Fruit fly (Drosophila melanogaster) whole organism, embryonic: ENCODE measurements around the gene Mal-B2.
A peak's percentile ranks its signal among the peaks of the same experiment; 100 is the strongest.

Experiments
- Antp ChIP-seq: fragments of 200-800 bp; sonication (Bioruptor generic); optimal IDR thresholded peaks from 3 replicates; lab custom pipeline; 2016; ENCODE audit warnings: missing biosample characterization, missing genetic modification characterization
- Atf6 ChIP-seq: fragments of 200-800 bp; sonication (Bioruptor generic); IDR thresholded peaks from 2 replicates; pipeline ENCODE4 v1.3.6; 2022; ENCODE audit warnings: missing biosample characterization, missing genetic modification characterization
- B-H2 ChIP-seq: fragments of 200-800 bp; sonication (Bioruptor generic); optimal IDR thresholded peaks from 2 replicates; lab custom pipeline; 2018; ENCODE audit warnings: missing biosample characterization, mild to moderate bottlenecking, missing genetic modification characterization
- CG10366 ChIP-seq: fragments of 200-800 bp; sonication (Bioruptor generic); IDR thresholded peaks from 2 replicates; pipeline ENCODE4 v1.3.6; 2022; ENCODE audit warnings: missing biosample characterization, missing genetic modification characterization
- CG11085 ChIP-seq: fragments of 200-800 bp; sonication (Bioruptor generic); IDR thresholded peaks from 2 replicates; pipeline ENCODE4 v1.3.6; 2022; ENCODE audit warnings: missing biosample characterization, missing genetic modification characterization
- CG13775 ChIP-seq: fragments of 200-800 bp; sonication (Bioruptor generic); optimal IDR thresholded peaks from 3 replicates; lab custom pipeline; 2017; ENCODE audit warnings: missing biosample characterization, mild to moderate bottlenecking, missing genetic modification characterization
- CG15601 ChIP-seq: fragments of 200-800 bp; sonication (Bioruptor generic); optimal IDR thresholded peaks from 3 replicates; lab custom pipeline; 2019; ENCODE audit warnings: missing biosample characterization, mild to moderate bottlenecking, missing genetic modification characterization, moderate library complexity
- CG16815 ChIP-seq: fragments of 200-800 bp; sonication (Bioruptor generic); optimal IDR thresholded peaks from 3 replicates; lab custom pipeline; 2017; ENCODE audit warnings: missing biosample characterization, mild to moderate bottlenecking, missing genetic modification characterization
- CG1792 ChIP-seq: fragments of 200-800 bp; sonication (Bioruptor generic); optimal IDR thresholded peaks from 2 replicates; lab custom pipeline; 2016; ENCODE audit warnings: missing biosample characterization, missing genetic modification characterization
- CG3995 ChIP-seq: fragments of 200-800 bp; sonication (Bioruptor generic); optimal IDR thresholded peaks from 3 replicates; lab custom pipeline; 2016; ENCODE audit warnings: missing biosample characterization, missing genetic modification characterization
- CG4360 ChIP-seq: fragments of 200-800 bp; sonication (Bioruptor generic); IDR thresholded peaks from 2 replicates; pipeline ENCODE4 v1.3.6; 2022; ENCODE audit warnings: missing biosample characterization, missing genetic modification characterization
- CG5180 ChIP-seq: fragments of 200-800 bp; sonication (Bioruptor generic); optimal IDR thresholded peaks from 3 replicates; lab custom pipeline; 2017; ENCODE audit warnings: missing biosample characterization, missing genetic modification characterization, mild to moderate bottlenecking, moderate library complexity, missing genetic modification reagents
- CG5953 ChIP-seq: fragments of 200-800 bp; sonication (Bioruptor generic); IDR thresholded peaks from 2 replicates; pipeline ENCODE4 v1.3.6; 2022; ENCODE audit warnings: missing biosample characterization, missing genetic modification characterization
- CG7372 ChIP-seq: fragments of 200-800 bp; sonication (Bioruptor generic); IDR thresholded peaks from 2 replicates; pipeline ENCODE4 v1.3.6; 2022; ENCODE audit warnings: missing biosample characterization, missing genetic modification characterization
- CG7786 ChIP-seq: fragments of 200-800 bp; sonication (Bioruptor generic); optimal IDR thresholded peaks from 2 replicates; lab custom pipeline; 2016; ENCODE audit warnings: missing biosample characterization, missing genetic modification characterization
- CG8290 ChIP-seq, 3 experiments: fragments of 200-800 bp; sonication (Bioruptor generic); optimal IDR thresholded peaks; 2 replicates each; lab custom pipeline; 2016 to 2019; ENCODE audit warnings: missing biosample characterization in 3 of 3, missing genetic modification characterization in 3 of 3, mild to moderate bottlenecking in 2 of 3, moderate library complexity in 1 of 3
- CG9437 ChIP-seq: fragments of 200-800 bp; sonication (Bioruptor generic); optimal IDR thresholded peaks from 2 replicates; lab custom pipeline; 2018; ENCODE audit warnings: missing biosample characterization, mild to moderate bottlenecking, missing genetic modification characterization
- CoRest ChIP-seq: fragments of 200-800 bp; sonication (Bioruptor generic); optimal IDR thresholded peaks from 3 replicates; lab custom pipeline; 2018; ENCODE audit warnings: missing biosample characterization, mild to moderate bottlenecking, missing genetic modification characterization, moderate library complexity
- CrebB ChIP-seq: fragments of 200-800 bp; sonication (Bioruptor generic); optimal IDR thresholded peaks from 3 replicates; lab custom pipeline; 2018; ENCODE audit warnings: missing biosample characterization, mild to moderate bottlenecking, missing genetic modification characterization
- Gsc ChIP-seq: fragments of 200-800 bp; sonication (Bioruptor generic); IDR thresholded peaks from 2 replicates; pipeline ENCODE4 v1.3.6; 2022; ENCODE audit warnings: missing biosample characterization, missing genetic modification characterization
- HHEX ChIP-seq: fragments of 200-800 bp; sonication (Bioruptor generic); optimal IDR thresholded peaks from 3 replicates; lab custom pipeline; 2017; ENCODE audit warnings: missing biosample characterization, mild to moderate bottlenecking, missing genetic modification characterization, missing genetic modification reagents
- HLHmδ ChIP-seq: fragments of 200-800 bp; sonication (Bioruptor generic); optimal IDR thresholded peaks from 2 replicates; lab custom pipeline; 2018; ENCODE audit warnings: missing biosample characterization, mild to moderate bottlenecking, missing genetic modification characterization, moderate library complexity
- Lim3 ChIP-seq: fragments of 200-800 bp; sonication (Bioruptor generic); IDR thresholded peaks from 2 replicates; pipeline ENCODE4 v1.3.6; 2022; ENCODE audit warnings: missing biosample characterization, missing genetic modification characterization
- Mad ChIP-seq: fragments of 200-800 bp; sonication (Bioruptor generic); optimal IDR thresholded peaks from 2 replicates; lab custom pipeline; 2016; ENCODE audit warnings: missing biosample characterization, missing genetic modification characterization
- Mes4 ChIP-seq: fragments of 200-800 bp; sonication (Bioruptor generic); optimal IDR thresholded peaks from 2 replicates; lab custom pipeline; 2016; ENCODE audit warnings: missing biosample characterization, missing genetic modification characterization
- Mrtf ChIP-seq: fragments of 200-800 bp; sonication (Bioruptor generic); IDR thresholded peaks from 3 replicates; pipeline ENCODE4 v1.3.6; 2022; ENCODE audit warnings: missing biosample characterization, missing genetic modification characterization
- Nf-YB ChIP-seq: fragments of 200-800 bp; sonication (Bioruptor generic); optimal IDR thresholded peaks from 3 replicates; lab custom pipeline; 2019; ENCODE audit warnings: missing biosample characterization, mild to moderate bottlenecking, missing genetic modification characterization, moderate library complexity
- NfI ChIP-seq: fragments of 200-800 bp; sonication (Bioruptor generic); optimal IDR thresholded peaks from 3 replicates; lab custom pipeline; 2018; ENCODE audit warnings: missing biosample characterization, mild to moderate bottlenecking, missing genetic modification characterization, moderate library complexity
- Oaz ChIP-seq: fragments of 200-800 bp; sonication (Bioruptor generic); IDR thresholded peaks from 2 replicates; pipeline ENCODE4 v1.3.6; 2022; ENCODE audit warnings: missing biosample characterization, missing genetic modification characterization
- Side ChIP-seq: fragments of 200-800 bp; sonication (Bioruptor generic); optimal IDR thresholded peaks from 2 replicates; lab custom pipeline; 2016; ENCODE audit warnings: missing biosample characterization, missing genetic modification characterization
- Usf ChIP-seq: fragments of 200-800 bp; sonication (Bioruptor generic); optimal IDR thresholded peaks from 2 replicates; lab custom pipeline; 2017; ENCODE audit warnings: missing genotype, missing biosample characterization, missing genetic modification characterization
- ara ChIP-seq: fragments of 200-800 bp; sonication (Bioruptor generic); IDR thresholded peaks from 2 replicates; pipeline ENCODE4 v1.3.6; 2022; ENCODE audit warnings: missing biosample characterization, missing genetic modification characterization
- az2 ChIP-seq: fragments of 200-800 bp; sonication (Bioruptor generic); optimal IDR thresholded peaks from 3 replicates; lab custom pipeline; 2016; ENCODE audit warnings: missing biosample characterization, missing genetic modification characterization
- bbx ChIP-seq: fragments of 200-800 bp; sonication (Bioruptor generic); IDR thresholded peaks from 2 replicates; pipeline ENCODE4 v1.3.6; 2022; ENCODE audit warnings: missing biosample characterization, missing genetic modification characterization; ENCODE audit not compliant: partially characterized antibody
- chif ChIP-seq, 2 experiments: fragments of 200-800 bp; sonication (Bioruptor generic); optimal IDR thresholded peaks; 3 replicates each; lab custom pipeline; 2016; ENCODE audit warnings: missing biosample characterization in 2 of 2, missing genetic modification characterization in 2 of 2
- ci ChIP-seq: fragments of 200-800 bp; sonication (Bioruptor generic); IDR thresholded peaks from 3 replicates; pipeline ENCODE4 v1.3.6; 2022; ENCODE audit warnings: missing biosample characterization, missing genetic modification characterization
- corto ChIP-seq: fragments of 200-800 bp; sonication (Bioruptor generic); optimal IDR thresholded peaks from 2 replicates; lab custom pipeline; 2016; ENCODE audit warnings: missing biosample characterization, mild to moderate bottlenecking, missing genetic modification characterization, moderate library complexity
- cwo ChIP-seq: fragments of 200-800 bp; sonication (Bioruptor generic); optimal IDR thresholded peaks from 3 replicates; lab custom pipeline; 2017; ENCODE audit warnings: missing biosample characterization, missing genetic modification characterization, mild to moderate bottlenecking, moderate library complexity, missing genetic modification reagents
- dati ChIP-seq: fragments of 200-800 bp; sonication (Bioruptor generic); IDR thresholded peaks from 2 replicates; pipeline ENCODE4 v1.3.6; 2022; ENCODE audit warnings: missing biosample characterization, missing genetic modification characterization
- grn ChIP-seq: fragments of 200-800 bp; sonication (Bioruptor generic); optimal IDR thresholded peaks from 3 replicates; lab custom pipeline; 2017; ENCODE audit warnings: missing biosample characterization, missing genetic modification characterization
- gsb ChIP-seq: fragments of 200-800 bp; sonication (Bioruptor generic); IDR thresholded peaks from 2 replicates; pipeline ENCODE4 v1.3.6; 2022; ENCODE audit warnings: missing biosample characterization, missing genetic modification characterization
- kah ChIP-seq: fragments of 200-800 bp; sonication (Bioruptor generic); optimal IDR thresholded peaks from 2 replicates; lab custom pipeline; 2018; ENCODE audit warnings: missing biosample characterization, mild to moderate bottlenecking, missing genetic modification characterization
- klu ChIP-seq: fragments of 200-800 bp; sonication (Bioruptor generic); IDR thresholded peaks from 2 replicates; pipeline ENCODE4 v1.3.6; 2022; ENCODE audit warnings: missing biosample characterization, missing genetic modification characterization
- lov ChIP-seq, 2 experiments: fragments of 200-800 bp in 1 of 2; fragments of >200 bp in 1 of 2; sonication (Bioruptor generic) in 1 of 2; IDR thresholded peaks in 1 of 2; optimal IDR thresholded peaks in 1 of 2; 2 replicates in 1 of 2; 3 replicates in 1 of 2; pipeline versions ENCODE4 v1.3.6 to Lab custom; 2017 to 2022; ENCODE audit warnings: missing biosample characterization in 1 of 2, missing genetic modification characterization in 1 of 2
- mam ChIP-seq: fragments of 200-800 bp; sonication (Bioruptor generic); optimal IDR thresholded peaks from 3 replicates; lab custom pipeline; 2016; ENCODE audit warnings: missing biosample characterization, missing genetic modification characterization
- org-1 ChIP-seq: fragments of 200-800 bp; sonication (Bioruptor generic); optimal IDR thresholded peaks from 2 replicates; lab custom pipeline; 2017; ENCODE audit warnings: missing biosample characterization, missing genetic modification characterization
- psq ChIP-seq: fragments of 200-800 bp; sonication (Bioruptor generic); optimal IDR thresholded peaks from 2 replicates; lab custom pipeline; 2017; ENCODE audit warnings: missing biosample characterization, missing genetic modification characterization
- salm ChIP-seq: fragments of 200-800 bp; sonication (Bioruptor generic); optimal IDR thresholded peaks from 2 replicates; lab custom pipeline; 2018; ENCODE audit warnings: missing biosample characterization, mild to moderate bottlenecking, missing genetic modification characterization
- sima ChIP-seq: fragments of 200-800 bp; sonication (Bioruptor generic); optimal IDR thresholded peaks from 2 replicates; lab custom pipeline; 2016; ENCODE audit warnings: missing biosample characterization, missing genetic modification characterization
- slou ChIP-seq: fragments of 200-800 bp; sonication (Bioruptor generic); optimal IDR thresholded peaks from 3 replicates; lab custom pipeline; 2016; ENCODE audit warnings: missing biosample characterization, missing genetic modification characterization
- tgo ChIP-seq: fragments of 200-800 bp; sonication (Bioruptor generic); IDR thresholded peaks from 3 replicates; pipeline ENCODE4 v1.3.6; 2022; ENCODE audit warnings: missing biosample characterization, missing genetic modification characterization
- wdn ChIP-seq: fragments of 200-800 bp; sonication (Bioruptor generic); IDR thresholded peaks from 2 replicates; pipeline ENCODE4 v1.3.6; 2022; ENCODE audit warnings: missing biosample characterization, missing genetic modification characterization

Mal-B2 gene

DNA sequence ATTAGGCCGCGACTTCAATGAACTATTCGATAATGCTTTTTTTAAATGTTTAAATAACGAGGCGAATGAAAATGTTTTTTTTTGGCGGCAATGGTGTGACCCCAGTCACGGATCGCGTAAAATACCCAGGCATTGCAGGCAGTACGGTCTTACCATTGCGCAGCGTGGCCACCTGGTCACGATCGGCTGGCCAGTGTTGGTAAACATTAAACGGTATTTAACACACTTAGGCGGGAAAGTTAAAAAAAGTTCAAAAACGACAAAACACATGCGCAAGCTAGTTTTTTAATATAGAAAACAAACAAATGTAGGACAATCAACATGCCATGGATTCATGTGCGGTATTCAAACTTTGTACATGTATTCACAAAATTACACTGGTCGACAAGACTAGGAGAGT is 20.5 kb upstream of the Mal-B2 start, which contains the start of gene esc (continued):
- TF ChIP-seq dati = no peak
- TF ChIP-seq chif (GFP tag; optimal IDR thresholded peaks at IDR 0.05; lab: Kevin White, UChicago) = no peak
- no peak for TF ChIP-seq sima
- no peak for TF ChIP-seq slou (GFP tag; lab: Kevin White, UChicago)
- TF ChIP-seq CG3995 (GFP tag; lab: Kevin White, UChicago) = no peak
- TF ChIP-seq Mad (GFP tag; lab: Kevin White, UChicago) = peak; percentile 61
- TF ChIP-seq CG8290 (GFP tag; optimal IDR thresholded peaks at IDR 0.05; lab: Kevin White, UChicago) = peak; percentile 50
- TF ChIP-seq CG8290 (tag; optimal IDR thresholded peaks at IDR 0.05; lab: Kevin White, UChicago) = no peak
- TF ChIP-seq Side (GFP tag; lab: Kevin White, UChicago) = peak; percentile 24
- no peak for TF ChIP-seq CrebB (tag; lab: Kevin White, UChicago)
- TF ChIP-seq CG7372 = no peak
- no peak for TF ChIP-seq CG5953
- no peak for TF ChIP-seq CG4360 (GFP tag; lab: Robert Waterston, UW)
- TF ChIP-seq wdn (GFP tag; lab: Robert Waterston, UW) = no peak
- TF ChIP-seq psq (GFP tag; lab: Kevin White, UChicago) = no peak
- peak; percentile 45 for TF ChIP-seq mam (GFP tag; lab: Kevin White, UChicago)
- no peak for TF ChIP-seq az2 (GFP tag; lab: Kevin White, UChicago)
- TF ChIP-seq NfI (GFP tag; lab: Kevin White, UChicago) = no peak
- no peak for TF ChIP-seq org-1 (GFP tag; lab: Kevin White, UChicago)
- no peak for TF ChIP-seq CG13775 (GFP tag; lab: Kevin White, UChicago)
- TF ChIP-seq salm (tag; lab: Kevin White, UChicago) = no peak
- TF ChIP-seq kah (GFP tag; lab: Kevin White, UChicago) = no peak
- TF ChIP-seq grn (GFP tag; lab: Kevin White, UChicago) = no peak
- no peak for TF ChIP-seq HLHmδ (GFP tag; lab: Kevin White, UChicago)
- TF ChIP-seq HHEX (GFP tag; lab: Kevin White, UChicago) = no peak
- TF ChIP-seq Atf6 (GFP tag; lab: Robert Waterston, UW) = no peak
- TF ChIP-seq CoRest (tag; lab: Kevin White, UChicago) = peak; percentile 49
- TF ChIP-seq CG1792 = peak; percentile 14
- no peak for TF ChIP-seq ci
- no peak for TF ChIP-seq lov (optimal IDR thresholded peaks at IDR 0.05; lab: Kevin White, UChicago)
- TF ChIP-seq lov (GFP tag; IDR thresholded peaks at IDR 0.05; lab: Robert Waterston, UW) = no peak
- TF ChIP-seq bbx (GFP tag; lab: Robert Waterston, UW) = no peak
- no peak for TF ChIP-seq CG9437 (GFP tag; lab: Kevin White, UChicago)
- no peak for TF ChIP-seq B-H2 (GFP tag; lab: Kevin White, UChicago)
- TF ChIP-seq Nf-YB (GFP tag; lab: Kevin White, UChicago) = no peak
- TF ChIP-seq gsb = no peak
- TF ChIP-seq cwo = no peak
- peak; percentile 30 for TF ChIP-seq Antp
- TF ChIP-seq klu = no peak
- no peak for TF ChIP-seq Lim3 (GFP tag; lab: Robert Waterston, UW)
- no peak for TF ChIP-seq Usf (GFP tag; lab: Kevin White, UChicago)
- TF ChIP-seq Oaz = no peak
- no peak for TF ChIP-seq CG5180 (GFP tag; lab: Kevin White, UChicago)
- no peak for TF ChIP-seq corto (GFP tag; lab: Kevin White, UChicago)
- no peak for TF ChIP-seq CG10366 (GFP tag; lab: Robert Waterston, UW)
- no peak for TF ChIP-seq Mes4 (GFP tag; lab: Kevin White, UChicago)
- no peak for TF ChIP-seq ara (GFP tag; lab: Robert Waterston, UW)
- TF ChIP-seq CG16815 (GFP tag; lab: Kevin White, UChicago) = no peak
- TF ChIP-seq CG7786 (GFP tag; lab: Kevin White, UChicago) = peak; percentile 64
- no peak for TF ChIP-seq Gsc (GFP tag; lab: Robert Waterston, UW)
- TF ChIP-seq CG15601 (tag; lab: Kevin White, UChicago) = no peak
- no peak for TF ChIP-seq Mrtf (GFP tag; lab: Robert Waterston, UW)
- no peak for TF ChIP-seq CG11085
- no peak for TF ChIP-seq tgo
